Worm (Caenorhabditis elegans) whole organism, L2 larva: ENCODE data around the gene C24D10.4.

Experiments
- C34F6.9 ChIP-seq: fragments of 150-350 bp; optimal IDR thresholded peaks from 2 replicates; lab custom pipeline; 2014; ENCODE audit warnings: missing biosample characterization, missing genetic modification characterization
- F13H6.1 ChIP-seq: sonication (generic microtip); optimal IDR thresholded peaks from 2 replicates; lab custom pipeline; 2016; ENCODE audit warnings: missing genetic modification characterization, missing compliant biosample characterization
- R02D3.7 ChIP-seq: fragments of 150-350 bp; optimal IDR thresholded peaks from 2 replicates; lab custom pipeline; 2014; ENCODE audit warnings: missing biosample characterization, missing genetic modification characterization
- Y55F3AM.14 ChIP-seq: fragments of 200-800 bp; sonication (Bioruptor generic); optimal IDR thresholded peaks from 2 replicates; lab custom pipeline; 2018; ENCODE audit warnings: mild to moderate bottlenecking, missing genetic modification characterization, missing compliant biosample characterization
- ZK546.5 ChIP-seq: sonication (generic microtip); optimal IDR thresholded peaks from 2 replicates; lab custom pipeline; 2017; ENCODE audit warnings: missing biosample characterization, missing genetic modification characterization
- aly-2 ChIP-seq: fragments of 150-350 bp; optimal IDR thresholded peaks from 2 replicates; lab custom pipeline; 2014; ENCODE audit warnings: missing biosample characterization, missing genetic modification characterization
- blmp-1 ChIP-seq: sonication (generic microtip); optimal IDR thresholded peaks from 2 replicates; lab custom pipeline; 2017; ENCODE audit warnings: missing genetic modification characterization, mild to moderate bottlenecking, missing compliant biosample characterization, antibody characterized with exemption, moderate library complexity; ENCODE audit not compliant: insufficient read depth
- ceh-16 ChIP-seq: fragments of 150-350 bp; optimal IDR thresholded peaks from 2 replicates; lab custom pipeline; 2014; ENCODE audit warnings: missing biosample characterization, missing genetic modification characterization
- ceh-82 ChIP-seq: fragments of 150-350 bp; optimal IDR thresholded peaks from 2 replicates; lab custom pipeline; 2014; ENCODE audit warnings: missing biosample characterization, missing genetic modification characterization
- crh-2 ChIP-seq: sonication (generic microtip); optimal IDR thresholded peaks from 2 replicates; lab custom pipeline; 2017; ENCODE audit warnings: missing biosample characterization, missing genetic modification characterization
- dmd-4 ChIP-seq: sonication (generic microtip); optimal IDR thresholded peaks from 2 replicates; lab custom pipeline; 2017; ENCODE audit warnings: missing biosample characterization, missing genetic modification characterization
- egl-27 ChIP-seq: sonication (generic microtip); optimal IDR thresholded peaks from 3 replicates; lab custom pipeline; 2017; ENCODE audit warnings: missing biosample characterization, missing genetic modification reagents, missing genetic modification characterization
- elt-1 ChIP-seq: fragments of 150-350 bp; optimal IDR thresholded peaks from 2 replicates; lab custom pipeline; 2014; ENCODE audit warnings: missing biosample characterization, missing genetic modification characterization
- elt-3 ChIP-seq: sonication (generic microtip); optimal IDR thresholded peaks from 2 replicates; lab custom pipeline; 2017; ENCODE audit warnings: missing biosample characterization, missing genetic modification characterization
- fos-1 ChIP-seq: fragments of 150-350 bp; optimal IDR thresholded peaks from 2 replicates; lab custom pipeline; 2014; ENCODE audit warnings: missing biosample characterization, missing genetic modification characterization
- gmeb-1 ChIP-seq: fragments of 150-350 bp; optimal IDR thresholded peaks from 2 replicates; lab custom pipeline; 2014; ENCODE audit warnings: missing biosample characterization, missing genetic modification characterization
- lin-11 ChIP-seq: fragments of 150-350 bp; sonication (generic microtip); optimal IDR thresholded peaks from 2 replicates; lab custom pipeline; 2014; ENCODE audit warnings: missing biosample characterization, missing genetic modification characterization, inconsistent platforms, mixed read lengths
- lin-13 ChIP-seq: fragments of 150-350 bp; optimal IDR thresholded peaks from 2 replicates; lab custom pipeline; 2014; ENCODE audit warnings: missing biosample characterization, missing genetic modification reagents, missing genetic modification characterization
- lin-39 ChIP-seq: fragments of 150-350 bp; optimal IDR thresholded peaks from 2 replicates; lab custom pipeline; 2014; ENCODE audit warnings: missing biosample characterization, missing genetic modification reagents, missing genetic modification characterization
- lsy-2 ChIP-seq, 2 experiments: fragments of 150-350 bp in 1 of 2; sonication (generic microtip) in 1 of 2; optimal IDR thresholded peaks; 2 replicates each; lab custom pipeline; 2014 to 2017; ENCODE audit warnings: missing biosample characterization in 2 of 2, missing genetic modification characterization in 2 of 2
- mab-5 ChIP-seq: fragments of 150-350 bp; optimal IDR thresholded peaks from 2 replicates; lab custom pipeline; 2014; ENCODE audit warnings: missing biosample characterization, missing genetic modification characterization
- mbf-1 ChIP-seq: sonication (generic microtip); optimal IDR thresholded peaks from 2 replicates; lab custom pipeline; 2017; ENCODE audit warnings: missing biosample characterization, missing genetic modification characterization
- mdl-1 ChIP-seq, 2 experiments: fragments of 150-350 bp in 1 of 2; sonication (generic microtip) in 1 of 2; optimal IDR thresholded peaks; 2 replicates each; lab custom pipeline; 2017; ENCODE audit warnings: missing biosample characterization in 2 of 2, missing genetic modification characterization in 2 of 2
- nhr-10 ChIP-seq: sonication (generic microtip); optimal IDR thresholded peaks from 2 replicates; lab custom pipeline; 2017; ENCODE audit warnings: missing biosample characterization, missing genetic modification characterization
- nhr-11 ChIP-seq: fragments of 150-350 bp; optimal IDR thresholded peaks from 2 replicates; lab custom pipeline; 2014; ENCODE audit warnings: missing biosample characterization, missing genetic modification characterization
- nhr-12 ChIP-seq: fragments of 150-350 bp; optimal IDR thresholded peaks from 2 replicates; lab custom pipeline; 2014; ENCODE audit warnings: missing biosample characterization, missing genetic modification characterization
- nhr-129 ChIP-seq: fragments of 150-350 bp; optimal IDR thresholded peaks from 2 replicates; lab custom pipeline; 2014; ENCODE audit warnings: missing biosample characterization, missing genetic modification characterization
- nhr-21 ChIP-seq: fragments of 150-350 bp; optimal IDR thresholded peaks from 2 replicates; lab custom pipeline; 2014; ENCODE audit warnings: missing biosample characterization, missing genetic modification characterization
- nhr-23 ChIP-seq: fragments of 150-350 bp; optimal IDR thresholded peaks from 2 replicates; lab custom pipeline; 2014; ENCODE audit warnings: missing biosample characterization, missing genetic modification reagents, missing genetic modification characterization
- nhr-237 ChIP-seq: fragments of 150-350 bp; optimal IDR thresholded peaks from 2 replicates; lab custom pipeline; 2014; ENCODE audit warnings: missing biosample characterization, missing genetic modification characterization
- nhr-25 ChIP-seq: fragments of 150-350 bp; sonication (generic microtip); optimal IDR thresholded peaks from 3 replicates; lab custom pipeline; 2014; ENCODE audit warnings: missing biosample characterization, missing genetic modification characterization
- nhr-6 ChIP-seq: fragments of 150-350 bp; optimal IDR thresholded peaks from 2 replicates; lab custom pipeline; 2014; ENCODE audit warnings: missing biosample characterization, missing genetic modification characterization
- nhr-77 ChIP-seq: fragments of 150-350 bp; optimal IDR thresholded peaks from 2 replicates; lab custom pipeline; 2014; ENCODE audit warnings: missing biosample characterization, missing genetic modification characterization
- peb-1 ChIP-seq: fragments of 150-350 bp; optimal IDR thresholded peaks from 2 replicates; lab custom pipeline; 2014; ENCODE audit warnings: missing biosample characterization, missing genetic modification characterization
- sem-4 ChIP-seq: fragments of 150-350 bp; optimal IDR thresholded peaks from 2 replicates; lab custom pipeline; 2014; ENCODE audit warnings: missing biosample characterization, missing genetic modification reagents, missing genetic modification characterization
- skn-1 ChIP-seq: sonication (generic microtip); optimal IDR thresholded peaks from 2 replicates; lab custom pipeline; 2017; ENCODE audit warnings: missing biosample characterization, missing genetic modification characterization
- sma-3 ChIP-seq: sonication (generic microtip); optimal IDR thresholded peaks from 2 replicates; lab custom pipeline; 2016; ENCODE audit warnings: missing genetic modification reagents, missing genetic modification characterization, missing compliant biosample characterization
- sma-9 ChIP-seq, 2 experiments: fragments of 150-350 bp in 1 of 2; sonication (generic microtip) in 1 of 2; optimal IDR thresholded peaks; 2 replicates each; lab custom pipeline; 2014 to 2016; ENCODE audit warnings: missing genetic modification characterization in 2 of 2, mild to moderate bottlenecking in 1 of 2, missing biosample characterization in 1 of 2, missing compliant biosample characterization in 1 of 2, missing genetic modification reagents in 1 of 2, moderate library complexity in 1 of 2
- snpc-4 ChIP-seq: fragments of 150-350 bp; optimal IDR thresholded peaks from 2 replicates; lab custom pipeline; 2014; ENCODE audit warnings: missing biosample characterization, missing genetic modification characterization
- unc-39 ChIP-seq: fragments of 150-350 bp; optimal IDR thresholded peaks from 2 replicates; lab custom pipeline; 2014; ENCODE audit warnings: missing biosample characterization, missing genetic modification characterization
- unc-55 ChIP-seq: fragments of 150-350 bp; sonication (generic microtip); optimal IDR thresholded peaks from 3 replicates; lab custom pipeline; 2014; ENCODE audit warnings: missing biosample characterization, missing genetic modification reagents, missing genetic modification characterization
- unc-62 ChIP-seq: fragments of 150-350 bp; optimal IDR thresholded peaks from 2 replicates; lab custom pipeline; 2014; ENCODE audit warnings: missing biosample characterization, missing genetic modification reagents, missing genetic modification characterization
- ztf-1 ChIP-seq: fragments of 200-800 bp; sonication (Bioruptor generic); conservative IDR thresholded peaks from 2 replicates; pipeline ENCODE4 v1.3.6; 2022; ENCODE audit warnings: missing genetic modification characterization, missing compliant biosample characterization
- ztf-11 ChIP-seq: sonication (generic microtip); optimal IDR thresholded peaks from 2 replicates; lab custom pipeline; 2017; ENCODE audit warnings: missing biosample characterization, missing genetic modification characterization
- ztf-4 ChIP-seq: fragments of 150-350 bp; optimal IDR thresholded peaks from 2 replicates; lab custom pipeline; 2014; ENCODE audit warnings: missing biosample characterization, missing genetic modification characterization

Gene C24D10.4

DNA sequence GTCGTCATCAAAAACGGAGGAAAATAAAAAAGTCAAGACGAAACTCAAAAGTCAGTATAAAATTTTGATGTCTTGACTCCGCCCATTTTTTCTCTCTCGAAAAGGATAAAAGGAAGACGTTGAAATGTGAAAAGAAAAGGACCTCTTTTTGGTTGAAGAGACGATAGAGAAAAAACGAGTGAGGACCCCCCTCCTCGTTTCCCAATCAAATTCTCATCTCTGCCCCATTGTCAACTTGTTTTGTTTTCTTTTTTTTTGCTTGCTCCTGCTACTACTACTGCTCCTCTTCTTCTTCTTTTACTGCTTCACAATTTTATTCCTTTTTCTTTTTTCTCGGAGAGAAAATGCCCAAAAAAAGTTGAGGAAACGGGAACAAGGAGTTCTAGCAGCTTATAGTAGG lies 22.5 kb upstream of the C24D10.4 start (continued):
- no peak for TF ChIP-seq mdl-1 (tag; optimal IDR thresholded peaks at IDR 0.05; lab: Kevin White, UChicago)
- TF ChIP-seq nhr-77 (tag; lab: Kevin White, UChicago) = no peak
- no peak for TF ChIP-seq sem-4
- TF ChIP-seq elt-3 (tag; lab: Kevin White, UChicago) = no peak
- no peak for TF ChIP-seq mab-5 (tag; lab: Kevin White, UChicago)
- TF ChIP-seq nhr-11 = no peak
- no peak for TF ChIP-seq elt-1
- peak; percentile 52 for TF ChIP-seq crh-2 (tag; lab: Kevin White, UChicago)
- peak; percentile 4 for TF ChIP-seq Y55F3AM.14 (GFP tag; lab: Kevin White, UChicago)
- peak in 1 of 2 experiments; percentile 44 for TF ChIP-seq lsy-2 (tag; optimal IDR thresholded peaks at IDR 0.05; lab: Kevin White, UChicago)
- no peak for TF ChIP-seq lin-11 (tag; lab: Kevin White, UChicago)
- TF ChIP-seq lin-13 (GFP tag; lab: Kevin White, UChicago) = no peak
- peak; percentile 74 for TF ChIP-seq C34F6.9 (tag; lab: Kevin White, UChicago)
- TF ChIP-seq nhr-237 (tag; lab: Kevin White, UChicago) = no peak
- no peak for TF ChIP-seq R02D3.7 (tag; lab: Kevin White, UChicago)
- no peak for TF ChIP-seq aly-2 (tag; lab: Kevin White, UChicago)
- TF ChIP-seq nhr-10 (tag; lab: Kevin White, UChicago) = no peak
- TF ChIP-seq skn-1 = no peak
- TF ChIP-seq fos-1 = no peak
- no peak for TF ChIP-seq dmd-4 (tag; lab: Kevin White, UChicago)
- no peak for TF ChIP-seq snpc-4 (tag; lab: Kevin White, UChicago)
- TF ChIP-seq, all 48 proteins: peak for 8

DNA sequence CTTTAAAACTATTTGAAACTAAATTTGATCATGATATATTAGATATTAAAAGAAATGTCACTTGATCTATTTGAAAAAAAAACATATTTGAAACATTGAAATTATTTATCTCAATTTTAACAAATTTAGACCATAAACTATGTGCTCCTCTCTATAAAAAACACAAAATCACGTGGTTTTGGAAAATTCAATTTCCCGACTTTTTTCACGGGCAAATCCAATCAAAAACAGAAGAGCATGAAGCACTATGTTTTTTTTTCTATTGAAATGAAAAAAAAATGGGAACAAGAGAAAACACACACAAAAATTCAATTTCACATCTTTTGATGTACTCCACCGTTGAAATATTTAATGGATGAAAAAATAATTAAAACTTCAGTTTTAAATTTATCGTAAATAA lies 21.1 kb upstream of the C24D10.4 start:
- TF ChIP-seq lsy-2 (tag; optimal IDR thresholded peaks at IDR 0.05; lab: Kevin White, UChicago) (peak in 1 of 2 experiments; percentile 2), peb-1 (no peak)
- TF ChIP-seq, all 48 proteins: peak for 1

ce11 chrIV:5139972-5140371 lies 20.4 kb upstream of the C24D10.4 start:
- TF ChIP-seq unc-62 (GFP tag; lab: Kevin White, UChicago) = no peak
- no peak for TF ChIP-seq snpc-4 (tag; lab: Kevin White, UChicago)
- TF ChIP-seq blmp-1 (tag; lab: Kevin White, UChicago) = no peak
- TF ChIP-seq ceh-82 (tag; lab: Kevin White, UChicago) = no peak
- TF ChIP-seq nhr-10 (tag; lab: Kevin White, UChicago) = no peak
- peak; percentile 20 for TF ChIP-seq C34F6.9 (tag; lab: Kevin White, UChicago)
- no peak for TF ChIP-seq ztf-4 (tag; lab: Kevin White, UChicago)
- TF ChIP-seq R02D3.7 (tag; lab: Kevin White, UChicago) = no peak
- no peak for TF ChIP-seq mbf-1 (tag; lab: Kevin White, UChicago)
- TF ChIP-seq sma-3 = no peak
- TF ChIP-seq skn-1 = no peak
- no peak for TF ChIP-seq ceh-16 (tag; lab: Kevin White, UChicago)
- no peak for TF ChIP-seq lin-13 (GFP tag; lab: Kevin White, UChicago)
- TF ChIP-seq lsy-2 (tag; optimal IDR thresholded peaks at IDR 0.05; lab: Kevin White, UChicago) = peak in 1 of 2 experiments; percentile 7
- TF ChIP-seq nhr-6 (tag; lab: Kevin White, UChicago) = no peak
- TF ChIP-seq mab-5 (tag; lab: Kevin White, UChicago) = no peak
- TF ChIP-seq sem-4 = no peak
- TF ChIP-seq dmd-4 (tag; lab: Kevin White, UChicago) = no peak
- TF ChIP-seq gmeb-1 (tag; lab: Kevin White, UChicago) = no peak
- TF ChIP-seq mdl-1 (tag; optimal IDR thresholded peaks at IDR 0.05; lab: Kevin White, UChicago) = no peak
- no peak for TF ChIP-seq elt-3 (tag; lab: Kevin White, UChicago)
- no peak for TF ChIP-seq elt-1
- no peak for TF ChIP-seq lin-11 (tag; lab: Kevin White, UChicago)
- no peak for TF ChIP-seq egl-27
- TF ChIP-seq nhr-237 (tag; lab: Kevin White, UChicago) = no peak
- no peak for TF ChIP-seq ztf-1 (GFP tag; lab: Robert Waterston, UW)
- no peak for TF ChIP-seq nhr-21 (tag; lab: Kevin White, UChicago)
- peak; percentile 33 for TF ChIP-seq unc-55 (GFP tag; lab: Kevin White, UChicago)
- no peak for TF ChIP-seq unc-39
- TF ChIP-seq ztf-11 (tag; lab: Kevin White, UChicago) = no peak
- TF ChIP-seq F13H6.1 = no peak
- no peak for TF ChIP-seq Y55F3AM.14 (GFP tag; lab: Kevin White, UChicago)
- TF ChIP-seq nhr-129 (tag; lab: Kevin White, UChicago) = no peak
- TF ChIP-seq sma-9 (GFP tag; optimal IDR thresholded peaks at IDR 0.05; lab: Kevin White, UChicago) = peak; percentile 1
- TF ChIP-seq sma-9 (tag; optimal IDR thresholded peaks at IDR 0.05; lab: Kevin White, UChicago) = no peak
- TF ChIP-seq lin-39 (tag; lab: Kevin White, UChicago) = no peak
- TF ChIP-seq nhr-77 (tag; lab: Kevin White, UChicago) = no peak
- TF ChIP-seq fos-1 = peak; percentile 4
- peak; percentile 15 for TF ChIP-seq crh-2 (tag; lab: Kevin White, UChicago)
- peak; percentile 16 for TF ChIP-seq nhr-25 (tag; lab: Kevin White, UChicago)
- no peak for TF ChIP-seq ZK546.5 (tag; lab: Kevin White, UChicago)
- no peak for TF ChIP-seq nhr-23 (tag; lab: Kevin White, UChicago)
- TF ChIP-seq aly-2 (tag; lab: Kevin White, UChicago) = no peak
- TF ChIP-seq nhr-12 (tag; lab: Kevin White, UChicago) = no peak
- TF ChIP-seq nhr-11 = no peak
